Worm (Caenorhabditis elegans) whole organism, midembryonic: ENCODE results near the gene str-123.

Source experiments
- flt-1 ChIP-seq: fragments of 200-800 bp; sonication (Bioruptor generic); IDR thresholded peaks from 2 replicates; pipeline ENCODE4 v1.3.6; 2022; ENCODE audit warnings: missing genetic modification characterization, missing compliant biosample characterization
- klf-2 ChIP-seq: fragments of 200-800 bp; sonication (Bioruptor generic); conservative IDR thresholded peaks from 2 replicates; pipeline ENCODE4 v1.3.6; 2022; ENCODE audit warnings: missing genetic modification reagents, missing genetic modification characterization, missing compliant biosample characterization
- ref-1 ChIP-seq: fragments of 200-800 bp; sonication (Bioruptor generic); conservative IDR thresholded peaks from 2 replicates; pipeline ENCODE4 v1.3.6; 2022; ENCODE audit warnings: missing genetic modification reagents, missing genetic modification characterization, missing compliant biosample characterization
- ztf-29 ChIP-seq: fragments of 200-800 bp; sonication (Bioruptor generic); IDR thresholded peaks from 2 replicates; pipeline ENCODE4 v1.3.6; 2022; ENCODE audit warnings: missing genetic modification reagents, missing genetic modification characterization, missing compliant biosample characterization

- TF ChIP-seq klf-2 (GFP tag; lab: Robert Waterston, UW) (no peak), flt-1 (no peak), ztf-29 (GFP tag; lab: Robert Waterston, UW) (no peak), ref-1 (GFP tag; lab: Robert Waterston, UW) (no peak)
Observed at ce11 chrX:12793796-12794195, 3.7 kb downstream of the str-123 start, which contains the start of gene abf-6.
